Worm (Caenorhabditis elegans): ENCODE data around the gene C45G9.9.
A peak's percentile ranks its signal among the peaks of the same experiment; 100 is the strongest.

C45G9.9 gene

DNA sequence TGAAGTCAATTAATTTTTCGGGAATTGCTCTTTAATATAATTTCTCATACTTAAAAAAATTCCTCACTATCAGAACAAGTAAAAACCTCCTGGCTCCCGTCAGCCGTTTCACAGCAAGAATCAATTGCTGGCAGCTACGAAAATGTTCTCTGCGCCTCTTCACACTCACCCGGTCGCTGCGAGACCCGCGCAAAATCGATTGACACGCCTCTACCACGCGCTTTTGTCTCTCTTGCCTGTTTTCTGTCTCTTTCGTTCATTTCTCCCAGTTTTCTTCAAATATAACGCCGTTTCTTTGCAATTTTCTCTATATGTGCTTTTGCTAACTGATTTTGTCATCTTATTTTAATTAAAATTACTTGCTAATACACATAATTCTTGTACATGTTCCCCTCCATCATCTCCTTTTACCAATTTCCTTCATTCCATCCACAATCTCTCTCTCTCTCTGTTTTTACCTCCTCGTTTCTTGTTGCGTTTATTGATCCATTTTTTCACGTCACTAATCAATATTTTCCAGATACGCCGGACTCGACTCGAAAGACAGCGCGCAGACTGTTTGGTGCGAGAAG is 31.1 kb downstream of the C45G9.9 start, which contains the start of gene pcf-11:
Gene pcf-11, plus strand, starts transcription at position 522 of the 572 bp plus-strand sequence.
- TF ChIP-seq crh-2 (tag; optimal IDR thresholded peaks at IDR 0.05) (peak; percentile 84), gmeb-1 (tag; optimal IDR thresholded peaks at IDR 0.05) (peak; percentile 50), alr-1 (tag; optimal IDR thresholded peaks at IDR 0.05) (no peak), nhr-77 (tag; optimal IDR thresholded peaks at IDR 0.05) (no peak), nhr-25 (tag; optimal IDR thresholded peaks at IDR 0.05) (peak; percentile 44), dmd-4 (tag; optimal IDR thresholded peaks at IDR 0.05) (no peak), blmp-1 (tag; optimal IDR thresholded peaks at IDR 0.05; ENCODE audit: insufficient read depth) (peak; percentile 47), egl-27 (tag; optimal IDR thresholded peaks at IDR 0.05) (no peak), ceh-16 (tag; optimal IDR thresholded peaks at IDR 0.05) (no peak), ceh-82 (tag; optimal IDR thresholded peaks at IDR 0.05) (no peak), sem-4 (tag; optimal IDR thresholded peaks at IDR 0.05) (peak; percentile 68), elt-3 (tag; optimal IDR thresholded peaks at IDR 0.05) (no peak), ztf-4 (tag; optimal IDR thresholded peaks at IDR 0.05) (no peak), F13H6.1 (tag; optimal IDR thresholded peaks at IDR 0.05) (peak; percentile 48), peb-1 (tag; optimal IDR thresholded peaks at IDR 0.05) (no peak), snpc-4 (tag; optimal IDR thresholded peaks at IDR 0.05) (no peak), lsy-2 (tag; optimal IDR thresholded peaks at IDR 0.05) (peak; percentile 43 to 63), nhr-129 (tag; optimal IDR thresholded peaks at IDR 0.05) (peak; percentile 52), aly-2 (tag; optimal IDR thresholded peaks at IDR 0.05) (no peak), nhr-10 (tag; optimal IDR thresholded peaks at IDR 0.05) (no peak), R02D3.7 (tag; optimal IDR thresholded peaks at IDR 0.05) (no peak), skn-1 (tag; optimal IDR thresholded peaks at IDR 0.05) (no peak), ztf-11 (tag; optimal IDR thresholded peaks at IDR 0.05) (no peak), sma-3 (GFP tag; optimal IDR thresholded peaks at IDR 0.05) (peak; percentile 42), mbf-1 (tag; optimal IDR thresholded peaks at IDR 0.05) (no peak), unc-62 (GFP tag; optimal IDR thresholded peaks at IDR 0.05) (no peak), lin-11 (tag; optimal IDR thresholded peaks at IDR 0.05) (peak; percentile 75), unc-39 (tag; optimal IDR thresholded peaks at IDR 0.05) (no peak), nhr-23 (tag; optimal IDR thresholded peaks at IDR 0.05) (no peak), nhr-12 (tag; optimal IDR thresholded peaks at IDR 0.05) (no peak), zag-1 (tag; optimal IDR thresholded peaks at IDR 0.05) (no peak), mab-5 (tag; optimal IDR thresholded peaks at IDR 0.05) (peak; percentile 31), C34F6.9 (tag; optimal IDR thresholded peaks at IDR 0.05) (peak; percentile 84), ztf-1 (GFP tag; conservative IDR thresholded peaks at IDR 0.05) (no peak), sma-9 (GFP tag; optimal IDR thresholded peaks at IDR 0.05) (peak; percentile 20), sma-9 (tag; optimal IDR thresholded peaks at IDR 0.05) (no peak), ZK546.5 (tag; optimal IDR thresholded peaks at IDR 0.05) (no peak), nhr-237 (tag; optimal IDR thresholded peaks at IDR 0.05) (no peak), lin-13 (GFP tag; optimal IDR thresholded peaks at IDR 0.05) (peak; percentile 64), Y55F3AM.14 (GFP tag; optimal IDR thresholded peaks at IDR 0.05) (no peak), unc-55 (GFP tag; optimal IDR thresholded peaks at IDR 0.05) (peak; percentile 77), nhr-6 (tag; optimal IDR thresholded peaks at IDR 0.05) (no peak), mdl-1 (tag; optimal IDR thresholded peaks at IDR 0.05) (peak; percentile 66 to 77), elt-1 (tag; optimal IDR thresholded peaks at IDR 0.05) (no peak), ama-1 (optimal IDR thresholded peaks at IDR 0.05) (peak; percentile 83), lin-39 (tag; optimal IDR thresholded peaks at IDR 0.05) (no peak), nhr-11 (tag; optimal IDR thresholded peaks at IDR 0.05) (no peak), fos-1 (tag; optimal IDR thresholded peaks at IDR 0.05) (peak; percentile 46), nhr-21 (tag; optimal IDR thresholded peaks at IDR 0.05) (no peak)

All from whole organism, L2 larva.